Fruit fly (Drosophila melanogaster) whole organism, embryonic: ENCODE measurements around the gene CG4278.
A peak's percentile ranks its signal among the peaks of the same experiment; 100 is the strongest.

Source experiments
- CG10147 ChIP-seq: fragments of 200-800 bp; sonication (Bioruptor generic); optimal IDR thresholded peaks from 2 replicates; lab custom pipeline; 2019; ENCODE audit warnings: missing biosample characterization, mild to moderate bottlenecking, missing genetic modification characterization, moderate library complexity
- CG10543 ChIP-seq: fragments of 200-800 bp; sonication (Bioruptor generic); optimal IDR thresholded peaks from 3 replicates; lab custom pipeline; 2017; ENCODE audit warnings: missing biosample characterization, mild to moderate bottlenecking, missing genetic modification characterization, moderate library complexity
- CG13424 ChIP-seq: fragments of 200-800 bp; sonication (Bioruptor generic); optimal IDR thresholded peaks from 2 replicates; lab custom pipeline; 2019; ENCODE audit warnings: missing biosample characterization, mild to moderate bottlenecking, missing genetic modification characterization, moderate library complexity
- CG14965 ChIP-seq: fragments of 200-800 bp; sonication (Bioruptor generic); optimal IDR thresholded peaks from 2 replicates; lab custom pipeline; 2016; ENCODE audit warnings: missing biosample characterization, missing genetic modification characterization, borderline replicate concordance
- CG15514 ChIP-seq: fragments of 200-800 bp; sonication (Bioruptor generic); optimal IDR thresholded peaks from 3 replicates; lab custom pipeline; 2017; ENCODE audit warnings: missing biosample characterization, missing genetic modification characterization, mild to moderate bottlenecking, moderate library complexity, missing genetic modification reagents
- CG1602 ChIP-seq: fragments of 200-800 bp; sonication (Bioruptor generic); optimal IDR thresholded peaks from 3 replicates; lab custom pipeline; 2016; ENCODE audit warnings: missing biosample characterization, missing genetic modification characterization
- CG17361 ChIP-seq: fragments of 200-800 bp; sonication (Bioruptor generic); IDR thresholded peaks from 3 replicates; pipeline ENCODE4 v1.3.6; 2022; ENCODE audit warnings: missing biosample characterization, missing genetic modification characterization
- CG1792 ChIP-seq: fragments of 200-800 bp; sonication (Bioruptor generic); optimal IDR thresholded peaks from 2 replicates; lab custom pipeline; 2016; ENCODE audit warnings: missing biosample characterization, missing genetic modification characterization
- CG1832 ChIP-seq: fragments of 200-800 bp; sonication (Bioruptor generic); optimal IDR thresholded peaks from 2 replicates; lab custom pipeline; 2017; ENCODE audit warnings: missing biosample characterization, mild to moderate bottlenecking, missing genetic modification characterization, inconsistent platforms
- CG30020 ChIP-seq: fragments of 200-800 bp; optimal IDR thresholded peaks from 2 replicates; lab custom pipeline; 2019; ENCODE audit warnings: missing biosample characterization, mild to moderate bottlenecking, missing genetic modification characterization, moderate library complexity
- CG34224 ChIP-seq: fragments of 200-800 bp; sonication (Bioruptor generic); IDR thresholded peaks from 3 replicates; pipeline ENCODE4 v1.3.6; 2022; ENCODE audit warnings: missing biosample characterization, missing genetic modification characterization; ENCODE audit not compliant: partially characterized antibody
- CG4282 ChIP-seq: fragments of 200-800 bp; sonication (Bioruptor generic); optimal IDR thresholded peaks from 2 replicates; lab custom pipeline; 2016; ENCODE audit warnings: missing biosample characterization, missing genetic modification characterization
- CG4707 ChIP-seq: fragments of 200-800 bp; sonication (Bioruptor generic); optimal IDR thresholded peaks from 2 replicates; lab custom pipeline; 2018; ENCODE audit warnings: missing biosample characterization, mild to moderate bottlenecking, missing genetic modification characterization, moderate library complexity
- CG8359 ChIP-seq: fragments of 200-800 bp; sonication (Bioruptor generic); optimal IDR thresholded peaks from 2 replicates; lab custom pipeline; 2017; ENCODE audit warnings: missing biosample characterization, mild to moderate bottlenecking, missing genetic modification characterization, borderline replicate concordance
- CG8388 ChIP-seq: fragments of 200-800 bp; sonication (Bioruptor generic); optimal IDR thresholded peaks from 2 replicates; lab custom pipeline; 2019; ENCODE audit warnings: missing biosample characterization, mild to moderate bottlenecking, missing genetic modification characterization, moderate library complexity
- CG8478 ChIP-seq: fragments of >200 bp; optimal IDR thresholded peaks from 2 replicates; lab custom pipeline; 2018
- CG9932 ChIP-seq: fragments of 200-800 bp; sonication (Bioruptor generic); IDR thresholded peaks from 2 replicates; pipeline ENCODE4 v1.3.6; 2022; ENCODE audit warnings: missing biosample characterization, missing genetic modification characterization
- D ChIP-seq, 2 experiments: fragments of 200-800 bp in 1 of 2; fragments of >200 bp in 1 of 2; sonication (Bioruptor generic) in 1 of 2; optimal IDR thresholded peaks; 2 replicates in 1 of 2; 3 replicates in 1 of 2; lab custom pipeline; 2017; ENCODE audit warnings: mild to moderate bottlenecking in 1 of 2, missing biosample characterization in 1 of 2, missing genetic modification characterization in 1 of 2, missing genetic modification reagents in 1 of 2
- Drgx ChIP-seq: fragments of 200-800 bp; sonication (Bioruptor generic); IDR thresholded peaks from 2 replicates; pipeline ENCODE4 v1.3.6; 2022; ENCODE audit warnings: missing biosample characterization, missing genetic modification characterization
- Fer3 ChIP-seq: fragments of 200-800 bp; sonication (Bioruptor generic); optimal IDR thresholded peaks from 2 replicates; lab custom pipeline; 2018; ENCODE audit warnings: missing biosample characterization, mild to moderate bottlenecking, missing genetic modification characterization, moderate library complexity
- Hr51 ChIP-seq, 2 experiments: fragments of 200-800 bp; sonication (Bioruptor generic); optimal IDR thresholded peaks; 2 replicates in 1 of 2; 3 replicates in 1 of 2; lab custom pipeline; 2016 to 2018; ENCODE audit warnings: missing biosample characterization in 2 of 2, missing genetic modification characterization in 2 of 2, mild to moderate bottlenecking in 1 of 2, moderate library complexity in 1 of 2
- Med ChIP-seq: fragments of 200-800 bp; sonication (Bioruptor generic); peaks from one replicate; lab custom pipeline; 2016; ENCODE audit warnings: missing biosample characterization, missing genetic modification characterization, mild to moderate bottlenecking, inconsistent platforms, moderate library complexity
- Trl ChIP-seq, 3 experiments: fragments of >200 bp in 2 of 3; fragments of 200-800 bp in 1 of 3; sonication (Bioruptor generic) in 1 of 3; optimal IDR thresholded peaks; 2 replicates in 1 of 3; 3 replicates in 2 of 3; lab custom pipeline; 2016 to 2017; ENCODE audit warnings: missing biosample characterization in 1 of 3, missing genetic modification characterization in 1 of 3
- YL-1 ChIP-seq: fragments of 200-800 bp; sonication (Bioruptor generic); optimal IDR thresholded peaks from 3 replicates; lab custom pipeline; 2017; ENCODE audit warnings: missing biosample characterization, mild to moderate bottlenecking, missing genetic modification characterization
- abd-A ChIP-seq: fragments of 200-800 bp; sonication (Bioruptor generic); optimal IDR thresholded peaks from 3 replicates; lab custom pipeline; 2019; ENCODE audit warnings: missing biosample characterization, mild to moderate bottlenecking, missing genetic modification characterization, moderate library complexity
- br ChIP-seq: fragments of >200 bp; optimal IDR thresholded peaks from 2 replicates; lab custom pipeline; 2017
- cg ChIP-seq: fragments of 200-800 bp; sonication (Bioruptor generic); optimal IDR thresholded peaks from 3 replicates; lab custom pipeline; 2019; ENCODE audit warnings: missing biosample characterization, mild to moderate bottlenecking, missing genetic modification characterization, moderate library complexity
- corto ChIP-seq: fragments of 200-800 bp; sonication (Bioruptor generic); optimal IDR thresholded peaks from 2 replicates; lab custom pipeline; 2016; ENCODE audit warnings: missing biosample characterization, mild to moderate bottlenecking, missing genetic modification characterization, moderate library complexity
- crp ChIP-seq, 2 experiments: fragments of 200-800 bp; sonication (Bioruptor generic); optimal IDR thresholded peaks; 2 replicates in 1 of 2; 3 replicates in 1 of 2; lab custom pipeline; 2017; ENCODE audit warnings: missing biosample characterization in 2 of 2, missing genetic modification characterization in 2 of 2, mild to moderate bottlenecking in 1 of 2, moderate library complexity in 1 of 2
- dimm ChIP-seq: fragments of 200-800 bp; sonication (Bioruptor generic); IDR thresholded peaks from 2 replicates; pipeline ENCODE4 v1.3.6; 2022; ENCODE audit warnings: missing biosample characterization, missing genetic modification characterization
- disco-r ChIP-seq: fragments of 200-800 bp; sonication (Bioruptor generic); optimal IDR thresholded peaks from 2 replicates; lab custom pipeline; 2016; ENCODE audit warnings: missing biosample characterization, missing genetic modification characterization
- eyg ChIP-seq: fragments of 200-800 bp; sonication (Bioruptor generic); optimal IDR thresholded peaks from 3 replicates; lab custom pipeline; 2016; ENCODE audit warnings: missing biosample characterization, missing genetic modification characterization
- fd64A ChIP-seq: fragments of 200-800 bp; sonication (Bioruptor generic); optimal IDR thresholded peaks from 3 replicates; lab custom pipeline; 2018; ENCODE audit warnings: missing biosample characterization, mild to moderate bottlenecking, missing genetic modification characterization
- gcm ChIP-seq: fragments of 200-800 bp; sonication (Bioruptor generic); optimal IDR thresholded peaks from 2 replicates; lab custom pipeline; 2019; ENCODE audit warnings: missing biosample characterization, mild to moderate bottlenecking, missing genetic modification characterization, moderate library complexity
- gem ChIP-seq: fragments of 200-800 bp; sonication (Bioruptor generic); optimal IDR thresholded peaks from 2 replicates; lab custom pipeline; 2019; ENCODE audit warnings: missing biosample characterization, mild to moderate bottlenecking, missing genetic modification characterization, moderate library complexity
- gsb ChIP-seq: fragments of 200-800 bp; sonication (Bioruptor generic); IDR thresholded peaks from 2 replicates; pipeline ENCODE4 v1.3.6; 2022; ENCODE audit warnings: missing biosample characterization, missing genetic modification characterization
- kni ChIP-seq: fragments of 200-800 bp; sonication (Bioruptor generic); optimal IDR thresholded peaks from 3 replicates; lab custom pipeline; 2017; ENCODE audit warnings: mild to moderate bottlenecking, missing biosample characterization, missing genetic modification reagents, missing genetic modification characterization
- luna ChIP-seq: fragments of 200-800 bp; sonication (Bioruptor generic); optimal IDR thresholded peaks from 2 replicates; lab custom pipeline; 2016; ENCODE audit warnings: missing biosample characterization, missing genetic modification characterization
- nerfin-1 ChIP-seq: fragments of 200-800 bp; sonication (Bioruptor generic); optimal IDR thresholded peaks from 3 replicates; lab custom pipeline; 2019; ENCODE audit warnings: missing biosample characterization, mild to moderate bottlenecking, missing genetic modification characterization, moderate library complexity
- nerfin-2 ChIP-seq: fragments of 200-800 bp; sonication (Bioruptor generic); IDR thresholded peaks from 2 replicates; pipeline ENCODE4 v1.3.6; 2022; ENCODE audit warnings: missing biosample characterization, missing genetic modification characterization; ENCODE audit not compliant: partially characterized antibody
- nmo ChIP-seq: fragments of 200-800 bp; sonication (Bioruptor generic); optimal IDR thresholded peaks from 2 replicates; lab custom pipeline; 2018; ENCODE audit warnings: missing biosample characterization, mild to moderate bottlenecking, missing genetic modification characterization, moderate library complexity
- p53 ChIP-seq: fragments of 200-800 bp; sonication (Bioruptor generic); optimal IDR thresholded peaks from 2 replicates; lab custom pipeline; 2016; ENCODE audit warnings: missing biosample characterization, missing genetic modification characterization
- peb ChIP-seq: fragments of 200-800 bp; sonication (Bioruptor generic); IDR thresholded peaks from 2 replicates; pipeline ENCODE4 v1.3.6; 2022; ENCODE audit warnings: missing biosample characterization, missing genetic modification characterization
- scrt ChIP-seq: fragments of 200-800 bp; sonication (Bioruptor generic); optimal IDR thresholded peaks from 2 replicates; lab custom pipeline; 2018; ENCODE audit warnings: missing biosample characterization, mild to moderate bottlenecking, missing genetic modification characterization, moderate library complexity
- shn ChIP-seq: fragments of 200-800 bp; sonication (Bioruptor generic); optimal IDR thresholded peaks from 3 replicates; lab custom pipeline; 2016; ENCODE audit warnings: missing biosample characterization, missing genetic modification characterization
- sisA ChIP-seq: fragments of 200-800 bp; sonication (Bioruptor generic); IDR thresholded peaks from 2 replicates; pipeline ENCODE4 v1.3.6; 2022; ENCODE audit warnings: missing biosample characterization, missing genetic modification characterization
- tll ChIP-seq, 2 experiments: fragments of 200-800 bp in 1 of 2; fragments of >200 bp in 1 of 2; sonication (Bioruptor generic) in 1 of 2; optimal IDR thresholded peaks; 2 replicates each; lab custom pipeline; 2017 to 2019; ENCODE audit warnings: missing biosample characterization in 2 of 2, missing genetic modification characterization in 2 of 2, mild to moderate bottlenecking in 1 of 2, moderate library complexity in 1 of 2

CG4278 gene

dm6 chr2L:16287006-16287601 is 39.8 kb upstream of the CG4278 start:
- TF ChIP-seq abd-A, result no peak
- no peak for TF ChIP-seq CG17361
- peak; percentile 61 to 82 for TF ChIP-seq crp (GFP tag; optimal IDR thresholded peaks at IDR 0.05; lab: Kevin White, UChicago)
- TF ChIP-seq br (lab: Kevin White, UChicago), result no peak
- TF ChIP-seq CG8388 (GFP tag; lab: Kevin White, UChicago), result no peak
- peak; percentile 85 for TF ChIP-seq CG1832
- no peak for TF ChIP-seq dimm (GFP tag; lab: Robert Waterston, UW)
- TF ChIP-seq D (optimal IDR thresholded peaks at IDR 0.05; lab: Kevin White, UChicago), result peak; percentile 17
- no peak for TF ChIP-seq D (GFP tag; optimal IDR thresholded peaks at IDR 0.05; lab: Kevin White, UChicago)
- TF ChIP-seq Trl (optimal IDR thresholded peaks at IDR 0.05; lab: Kevin White, UChicago), result peak; percentile 62 to 74
- no peak for TF ChIP-seq Trl (GFP tag; optimal IDR thresholded peaks at IDR 0.05; lab: Kevin White, UChicago)
- TF ChIP-seq kni (GFP tag; lab: Kevin White, UChicago), result peak; percentile 61
- TF ChIP-seq Hr51 (GFP tag; optimal IDR thresholded peaks at IDR 0.05; lab: Kevin White, UChicago), result no peak
- peak in 1 of 2 experiments; percentile 38 for TF ChIP-seq tll (GFP tag; optimal IDR thresholded peaks at IDR 0.05; lab: Kevin White, UChicago)
- no peak for TF ChIP-seq CG1602 (GFP tag; lab: Kevin White, UChicago)
- no peak for TF ChIP-seq disco-r (GFP tag; lab: Kevin White, UChicago)
- TF ChIP-seq gem (tag; lab: Kevin White, UChicago), result no peak
- TF ChIP-seq CG14965, result no peak
- TF ChIP-seq corto (GFP tag; lab: Kevin White, UChicago), result no peak
- TF ChIP-seq YL-1 (GFP tag; lab: Kevin White, UChicago), result peak; percentile 33
- no peak for TF ChIP-seq CG10147 (GFP tag; lab: Kevin White, UChicago)
- no peak for TF ChIP-seq CG9932 (GFP tag; lab: Robert Waterston, UW)
- peak; percentile 32 for TF ChIP-seq CG8359
- peak; percentile 73 for TF ChIP-seq cg
- TF ChIP-seq fd64A (GFP tag; lab: Kevin White, UChicago), result peak; percentile 6
- TF ChIP-seq luna (GFP tag; lab: Kevin White, UChicago), result no peak
- no peak for TF ChIP-seq gcm (GFP tag; lab: Kevin White, UChicago)
- TF ChIP-seq Med (GFP tag; lab: Kevin White, UChicago), result peak; percentile 23
- TF ChIP-seq CG8478 (lab: Kevin White, UChicago), result peak; percentile 43
- peak; percentile 99 for TF ChIP-seq p53 (GFP tag; lab: Kevin White, UChicago)

DNA sequence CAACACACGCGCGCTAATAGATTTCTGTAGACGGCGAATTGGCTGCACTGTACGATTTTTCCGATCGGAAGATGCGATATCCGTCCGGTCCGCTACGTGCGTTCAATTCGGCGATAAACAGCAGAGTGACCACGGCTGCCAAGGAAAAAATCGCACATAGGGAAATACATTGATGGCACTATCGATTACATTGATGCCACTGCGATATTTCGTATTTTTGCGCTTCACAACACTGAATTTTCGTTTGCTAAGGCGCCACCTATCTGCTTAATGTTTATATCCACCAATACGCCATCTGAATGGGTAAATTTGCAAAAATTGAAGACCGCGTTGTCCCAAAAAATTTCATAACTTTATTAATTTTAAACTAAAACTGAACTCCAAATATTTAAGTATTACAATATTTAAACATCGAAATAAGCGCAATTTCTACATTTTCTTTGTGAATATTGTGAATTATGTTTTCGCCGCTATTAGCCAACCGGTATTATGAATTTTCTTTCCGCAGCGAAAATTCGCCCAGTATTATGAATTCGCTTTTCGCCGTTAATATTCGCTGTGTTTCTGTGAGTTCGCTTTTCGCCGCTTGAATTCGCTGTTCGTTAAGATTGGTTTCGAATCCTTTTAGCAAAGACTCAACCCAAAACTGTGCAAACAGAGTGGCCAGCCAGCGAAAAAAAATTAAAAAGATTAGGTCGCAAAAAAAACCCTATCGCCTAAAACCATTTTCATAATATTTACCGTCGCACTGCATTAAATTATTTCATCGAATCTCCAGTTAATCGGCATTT is 39.1 kb upstream of the CG4278 start, which contains the start of the genes crp and pkaap:
crp (minus strand) TSS at position 129 of the 791 bp plus-strand sequence.
pkaap (plus strand) TSS at position 689 of the 791 bp plus-strand sequence.
- no peak for TF ChIP-seq nerfin-2
- TF ChIP-seq CG34224, result no peak
- no peak for TF ChIP-seq CG8478 (lab: Kevin White, UChicago)
- peak; percentile 46 for TF ChIP-seq CG13424 (tag; lab: Kevin White, UChicago)
- TF ChIP-seq peb (GFP tag; lab: Robert Waterston, UW), result no peak
- peak; percentile 86 for TF ChIP-seq CG10543 (GFP tag; lab: Kevin White, UChicago)
- TF ChIP-seq CG15514, result peak; percentile 73
- no peak for TF ChIP-seq nerfin-1 (tag; lab: Kevin White, UChicago)
- TF ChIP-seq CG30020 (tag; lab: Kevin White, UChicago), result no peak
- peak; percentile 23 for TF ChIP-seq CG4707
- TF ChIP-seq gsb, result no peak
- peak; percentile 88 for TF ChIP-seq shn
- no peak for TF ChIP-seq Drgx (GFP tag; lab: Robert Waterston, UW)
- peak; percentile 79 for TF ChIP-seq CG4282 (GFP tag; lab: Kevin White, UChicago)
- TF ChIP-seq nmo (GFP tag; lab: Kevin White, UChicago), result peak; percentile 27
- TF ChIP-seq CG1792, result peak; percentile 74
- TF ChIP-seq sisA (GFP tag; lab: Robert Waterston, UW), result no peak
- peak; percentile 65 for TF ChIP-seq eyg
- peak; percentile 63 for TF ChIP-seq scrt
- TF ChIP-seq Fer3, result peak; percentile 75
